Fruit fly (Drosophila melanogaster) whole organism, embryonic: Measurements from ENCODE around the gene qtc.
A peak's percentile ranks its signal among the peaks of the same experiment; 100 is the strongest.

Experiments used
- Atf3 ChIP-seq: fragments of 200-800 bp; sonication (Bioruptor generic); optimal IDR thresholded peaks from 3 replicates; lab custom pipeline; 2016; ENCODE audit warnings: missing biosample characterization, missing genetic modification characterization
- B-H1 ChIP-seq: fragments of 200-800 bp; sonication (Bioruptor generic); IDR thresholded peaks from 3 replicates; pipeline ENCODE4 v1.3.6; 2022; ENCODE audit warnings: missing biosample characterization, missing genetic modification characterization
- CG10321 ChIP-seq: fragments of 200-800 bp; sonication (Bioruptor generic); IDR thresholded peaks from 2 replicates; pipeline ENCODE4 v1.3.6; 2022; ENCODE audit warnings: missing biosample characterization, missing genetic modification characterization
- CG11456 ChIP-seq: fragments of 200-800 bp; sonication (Bioruptor generic); IDR thresholded peaks from 3 replicates; pipeline ENCODE4 v1.3.6; 2022; ENCODE audit warnings: missing biosample characterization, missing genetic modification characterization
- CG11695 ChIP-seq: fragments of 200-800 bp; sonication (Bioruptor generic); IDR thresholded peaks from 3 replicates; pipeline ENCODE4 v1.3.6; 2022; ENCODE audit warnings: missing biosample characterization, missing genetic modification characterization
- CG12071 ChIP-seq: fragments of 200-800 bp; sonication (Bioruptor generic); optimal IDR thresholded peaks from 3 replicates; lab custom pipeline; 2018; ENCODE audit warnings: missing biosample characterization, mild to moderate bottlenecking, missing genetic modification characterization
- CG14667 ChIP-seq: fragments of 200-800 bp; sonication (Bioruptor generic); IDR thresholded peaks from 2 replicates; pipeline ENCODE4 v1.3.6; 2022; ENCODE audit warnings: missing biosample characterization, missing genetic modification characterization
- CG15073 ChIP-seq: fragments of 200-800 bp; sonication (Bioruptor generic); optimal IDR thresholded peaks from 2 replicates; lab custom pipeline; 2016; ENCODE audit warnings: missing biosample characterization, missing genetic modification characterization
- CG1647 ChIP-seq: fragments of 200-800 bp; sonication (Bioruptor generic); optimal IDR thresholded peaks from 3 replicates; lab custom pipeline; 2016; ENCODE audit warnings: missing biosample characterization, missing genetic modification characterization
- CG17912 ChIP-seq: fragments of 200-800 bp; sonication (Bioruptor generic); optimal IDR thresholded peaks from 2 replicates; lab custom pipeline; 2018; ENCODE audit warnings: missing biosample characterization, mild to moderate bottlenecking, missing genetic modification characterization
- CG30020 ChIP-seq: fragments of 200-800 bp; optimal IDR thresholded peaks from 2 replicates; lab custom pipeline; 2019; ENCODE audit warnings: missing biosample characterization, mild to moderate bottlenecking, missing genetic modification characterization, moderate library complexity
- CG33213 ChIP-seq: fragments of 200-800 bp; sonication (Bioruptor generic); optimal IDR thresholded peaks from 3 replicates; lab custom pipeline; 2016; ENCODE audit warnings: missing biosample characterization, missing genetic modification characterization
- CG42726 ChIP-seq: fragments of 200-800 bp; sonication (Bioruptor generic); IDR thresholded peaks from 2 replicates; pipeline ENCODE4 v1.3.6; 2022; ENCODE audit warnings: missing biosample characterization, missing genetic modification characterization; ENCODE audit not compliant: partially characterized antibody
- CG4424 ChIP-seq: fragments of 200-800 bp; sonication (Bioruptor generic); optimal IDR thresholded peaks from 3 replicates; lab custom pipeline; 2016; ENCODE audit warnings: missing biosample characterization, missing genetic modification characterization
- CG6272 ChIP-seq: fragments of 200-800 bp; sonication (Bioruptor generic); IDR thresholded peaks from 2 replicates; pipeline ENCODE4 v1.3.6; 2022; ENCODE audit warnings: missing biosample characterization, missing genetic modification characterization
- CG6791 ChIP-seq: fragments of 200-800 bp; sonication (Bioruptor generic); IDR thresholded peaks from 3 replicates; pipeline ENCODE4 v1.3.6; 2022; ENCODE audit warnings: missing biosample characterization, missing genetic modification characterization; ENCODE audit not compliant: partially characterized antibody
- CG7271 ChIP-seq: fragments of 200-800 bp; sonication (Bioruptor generic); optimal IDR thresholded peaks from 2 replicates; lab custom pipeline; 2018; ENCODE audit warnings: missing biosample characterization, mild to moderate bottlenecking, missing genetic modification characterization, moderate library complexity
- CG7372 ChIP-seq: fragments of 200-800 bp; sonication (Bioruptor generic); IDR thresholded peaks from 2 replicates; pipeline ENCODE4 v1.3.6; 2022; ENCODE audit warnings: missing biosample characterization, missing genetic modification characterization
- CG7786 ChIP-seq: fragments of 200-800 bp; sonication (Bioruptor generic); optimal IDR thresholded peaks from 2 replicates; lab custom pipeline; 2016; ENCODE audit warnings: missing biosample characterization, missing genetic modification characterization
- Chrac-16 ChIP-seq: fragments of 200-800 bp; sonication (Bioruptor generic); optimal IDR thresholded peaks from 3 replicates; lab custom pipeline; 2016; ENCODE audit warnings: missing biosample characterization, missing genetic modification characterization
- D ChIP-seq, 2 experiments: fragments of 200-800 bp in 1 of 2; fragments of >200 bp in 1 of 2; sonication (Bioruptor generic) in 1 of 2; optimal IDR thresholded peaks; 2 replicates in 1 of 2; 3 replicates in 1 of 2; lab custom pipeline; 2017; ENCODE audit warnings: mild to moderate bottlenecking in 1 of 2, missing biosample characterization in 1 of 2, missing genetic modification characterization in 1 of 2, missing genetic modification reagents in 1 of 2
- Dad ChIP-seq: fragments of 200-800 bp; sonication (Bioruptor generic); optimal IDR thresholded peaks from 3 replicates; lab custom pipeline; 2016; ENCODE audit warnings: missing biosample characterization, missing genetic modification characterization
- Dip3 ChIP-seq: fragments of 200-800 bp; sonication (Bioruptor generic); optimal IDR thresholded peaks from 3 replicates; lab custom pipeline; 2016; ENCODE audit warnings: missing biosample characterization, missing genetic modification characterization
- H15 ChIP-seq: fragments of 200-800 bp; sonication (Bioruptor generic); IDR thresholded peaks from 3 replicates; pipeline ENCODE4 v1.3.6; 2022; ENCODE audit warnings: missing biosample characterization, missing genetic modification characterization
- H2.0 ChIP-seq: fragments of 200-800 bp; sonication (Bioruptor generic); IDR thresholded peaks from 2 replicates; pipeline ENCODE4 v1.3.6; 2022; ENCODE audit warnings: missing biosample characterization, missing genetic modification characterization
- HLH3B ChIP-seq: fragments of 200-800 bp; sonication (Bioruptor generic); IDR thresholded peaks from 2 replicates; pipeline ENCODE4 v1.3.6; 2022; ENCODE audit warnings: missing biosample characterization, missing genetic modification characterization
- MESR4 ChIP-seq: fragments of 200-800 bp; sonication (Bioruptor generic); optimal IDR thresholded peaks from 2 replicates; lab custom pipeline; 2018; ENCODE audit warnings: missing biosample characterization, mild to moderate bottlenecking, missing genetic modification characterization, moderate library complexity
- Max ChIP-seq: fragments of 200-800 bp; sonication (Bioruptor generic); optimal IDR thresholded peaks from 2 replicates; lab custom pipeline; 2016; ENCODE audit warnings: missing biosample characterization, mild to moderate bottlenecking, missing genetic modification characterization
- PHDP ChIP-seq: fragments of 200-800 bp; sonication (Bioruptor generic); optimal IDR thresholded peaks from 3 replicates; lab custom pipeline; 2018; ENCODE audit warnings: missing biosample characterization, mild to moderate bottlenecking, missing genetic modification characterization, moderate library complexity
- Rfx ChIP-seq: fragments of 200-800 bp; sonication (Bioruptor generic); IDR thresholded peaks from 2 replicates; pipeline ENCODE4 v1.3.6; 2022; ENCODE audit warnings: missing biosample characterization, missing genetic modification characterization
- Spps ChIP-seq: fragments of 200-800 bp; sonication (Bioruptor generic); optimal IDR thresholded peaks from 2 replicates; lab custom pipeline; 2018; ENCODE audit warnings: missing biosample characterization, mild to moderate bottlenecking, missing genetic modification characterization
- Sry-β ChIP-seq: fragments of 200-800 bp; sonication (Bioruptor generic); optimal IDR thresholded peaks from 2 replicates; lab custom pipeline; 2018; ENCODE audit warnings: missing biosample characterization, mild to moderate bottlenecking, missing genetic modification characterization, moderate library complexity
- Vsx1 ChIP-seq: fragments of 200-800 bp; sonication (Bioruptor generic); optimal IDR thresholded peaks from 2 replicates; lab custom pipeline; 2017; ENCODE audit warnings: missing biosample characterization, mild to moderate bottlenecking, missing genetic modification characterization, missing genetic modification reagents
- bab2 ChIP-seq: fragments of 200-800 bp; sonication (Bioruptor generic); optimal IDR thresholded peaks from 2 replicates; lab custom pipeline; 2016; ENCODE audit warnings: missing biosample characterization, missing genetic modification characterization
- bowl ChIP-seq: fragments of 200-800 bp; sonication (Bioruptor generic); IDR thresholded peaks from 2 replicates; pipeline ENCODE4 v1.3.6; 2022; ENCODE audit warnings: missing biosample characterization, missing genetic modification characterization
- cad ChIP-seq: fragments of >200 bp; optimal IDR thresholded peaks from 2 replicates; lab custom pipeline; 2017; ENCODE audit warnings: missing biosample characterization, missing genetic modification characterization
- crp ChIP-seq, 2 experiments: fragments of 200-800 bp; sonication (Bioruptor generic); optimal IDR thresholded peaks; 2 replicates in 1 of 2; 3 replicates in 1 of 2; lab custom pipeline; 2017; ENCODE audit warnings: missing biosample characterization in 2 of 2, missing genetic modification characterization in 2 of 2, mild to moderate bottlenecking in 1 of 2, moderate library complexity in 1 of 2
- gcm ChIP-seq: fragments of 200-800 bp; sonication (Bioruptor generic); optimal IDR thresholded peaks from 2 replicates; lab custom pipeline; 2019; ENCODE audit warnings: missing biosample characterization, mild to moderate bottlenecking, missing genetic modification characterization, moderate library complexity
- gem ChIP-seq: fragments of 200-800 bp; sonication (Bioruptor generic); optimal IDR thresholded peaks from 2 replicates; lab custom pipeline; 2019; ENCODE audit warnings: missing biosample characterization, mild to moderate bottlenecking, missing genetic modification characterization, moderate library complexity
- hkb ChIP-seq, 2 experiments: fragments of 200-800 bp in 1 of 2; fragments of >200 bp in 1 of 2; sonication (Bioruptor generic) in 1 of 2; IDR thresholded peaks in 1 of 2; optimal IDR thresholded peaks in 1 of 2; 2 replicates each; pipeline versions ENCODE4 v1.3.6 to Lab custom; 2017 to 2022; ENCODE audit warnings: missing biosample characterization in 1 of 2, missing genetic modification characterization in 1 of 2
- lov ChIP-seq, 2 experiments: fragments of 200-800 bp in 1 of 2; fragments of >200 bp in 1 of 2; sonication (Bioruptor generic) in 1 of 2; IDR thresholded peaks in 1 of 2; optimal IDR thresholded peaks in 1 of 2; 2 replicates in 1 of 2; 3 replicates in 1 of 2; pipeline versions ENCODE4 v1.3.6 to Lab custom; 2017 to 2022; ENCODE audit warnings: missing biosample characterization in 1 of 2, missing genetic modification characterization in 1 of 2
- mld ChIP-seq: fragments of 200-800 bp; sonication (Bioruptor generic); IDR thresholded peaks from 3 replicates; pipeline ENCODE4 v1.3.6; 2022; ENCODE audit warnings: missing biosample characterization, missing genetic modification characterization; ENCODE audit not compliant: partially characterized antibody
- nmo ChIP-seq: fragments of 200-800 bp; sonication (Bioruptor generic); optimal IDR thresholded peaks from 2 replicates; lab custom pipeline; 2018; ENCODE audit warnings: missing biosample characterization, mild to moderate bottlenecking, missing genetic modification characterization, moderate library complexity
- psq ChIP-seq: fragments of 200-800 bp; sonication (Bioruptor generic); optimal IDR thresholded peaks from 2 replicates; lab custom pipeline; 2017; ENCODE audit warnings: missing biosample characterization, missing genetic modification characterization
- ro ChIP-seq: fragments of 200-800 bp; sonication (Bioruptor generic); IDR thresholded peaks from 2 replicates; pipeline ENCODE4 v1.3.6; 2022; ENCODE audit warnings: missing biosample characterization, missing genetic modification characterization
- sens-2 ChIP-seq: fragments of 200-800 bp; sonication (Bioruptor generic); IDR thresholded peaks from 2 replicates; pipeline ENCODE4 v1.3.6; 2022; ENCODE audit warnings: missing biosample characterization, missing genetic modification characterization
- wek ChIP-seq: fragments of 200-800 bp; sonication (Bioruptor generic); optimal IDR thresholded peaks from 3 replicates; lab custom pipeline; 2018; ENCODE audit warnings: missing biosample characterization, mild to moderate bottlenecking, missing genetic modification characterization, moderate library complexity
- z ChIP-seq: fragments of 200-800 bp; sonication (Bioruptor generic); IDR thresholded peaks from 3 replicates; pipeline ENCODE4 v1.3.6; 2022; ENCODE audit warnings: missing biosample characterization, missing genetic modification characterization

The qtc gene

dm6 chr2L:5107626-5108272, 47.1 kb downstream of the qtc start (continued):
- peak; percentile 92 for TF ChIP-seq HLH3B (GFP tag; lab: Robert Waterston, UW)
- TF ChIP-seq CG7786 (GFP tag; lab: Kevin White, UChicago), result peak; percentile 99
- peak; percentile 93 for TF ChIP-seq CG11695 (GFP tag; lab: Robert Waterston, UW)
- TF ChIP-seq Atf3, result peak; percentile 96
- TF ChIP-seq CG11456 (GFP tag; lab: Robert Waterston, UW), result peak; percentile 97
- TF ChIP-seq nmo (GFP tag; lab: Kevin White, UChicago), result peak; percentile 95
- peak; percentile 81 for TF ChIP-seq Vsx1
- no peak for TF ChIP-seq cad (GFP tag; lab: Kevin White, UChicago)
- peak; percentile 89 for TF ChIP-seq ro (GFP tag; lab: Robert Waterston, UW)
- TF ChIP-seq Max (GFP tag; lab: Kevin White, UChicago), result peak; percentile 94
- peak; percentile 98 for TF ChIP-seq gem (tag; lab: Kevin White, UChicago)
- TF ChIP-seq CG17912 (GFP tag; lab: Kevin White, UChicago), result no peak
- peak; percentile 83 for TF ChIP-seq psq
- TF ChIP-seq CG10321 (GFP tag; lab: Robert Waterston, UW), result peak; percentile 72
- TF ChIP-seq CG1647 (GFP tag; lab: Kevin White, UChicago), result peak; percentile 94
- peak; percentile 96 for TF ChIP-seq bab2 (GFP tag; lab: Kevin White, UChicago)
- peak; percentile 99 for TF ChIP-seq Dip3 (GFP tag; lab: Kevin White, UChicago)
- TF ChIP-seq crp (GFP tag; optimal IDR thresholded peaks at IDR 0.05; lab: Kevin White, UChicago), result peak in 1 of 2 experiments; percentile 59
- peak; percentile 74 for TF ChIP-seq CG15073 (GFP tag; lab: Kevin White, UChicago)
- TF ChIP-seq CG4424 (GFP tag; lab: Kevin White, UChicago), result peak; percentile 96
- no peak for TF ChIP-seq Sry-β (GFP tag; lab: Kevin White, UChicago)
- no peak for TF ChIP-seq D (optimal IDR thresholded peaks at IDR 0.05; lab: Kevin White, UChicago)
- TF ChIP-seq D (GFP tag; optimal IDR thresholded peaks at IDR 0.05; lab: Kevin White, UChicago), result peak; percentile 86
- peak; percentile 83 for TF ChIP-seq H15 (GFP tag; lab: Robert Waterston, UW)
- TF ChIP-seq CG12071, result peak; percentile 87
- peak; percentile 83 for TF ChIP-seq CG33213
- peak; percentile 82 for TF ChIP-seq bowl (GFP tag; lab: Robert Waterston, UW)
- TF ChIP-seq PHDP (tag; lab: Kevin White, UChicago), result peak; percentile 98
- TF ChIP-seq sens-2, result peak; percentile 66
- TF ChIP-seq wek (GFP tag; lab: Kevin White, UChicago), result no peak
- TF ChIP-seq Rfx (GFP tag; lab: Robert Waterston, UW), result peak; percentile 98
- TF ChIP-seq gcm, result peak; percentile 80
- TF ChIP-seq CG7372 (GFP tag; lab: Robert Waterston, UW), result peak; percentile 95
- no peak for TF ChIP-seq Spps (tag; lab: Kevin White, UChicago)
- peak; percentile 76 for TF ChIP-seq CG30020 (tag; lab: Kevin White, UChicago)
- TF ChIP-seq Chrac-16 (GFP tag; lab: Kevin White, UChicago), result peak; percentile 97
- no peak for TF ChIP-seq CG7271 (tag; lab: Kevin White, UChicago)
- peak; percentile 88 for TF ChIP-seq H2.0 (GFP tag; lab: Robert Waterston, UW)
- no peak for TF ChIP-seq CG6791 (GFP tag; lab: Robert Waterston, UW)
- no peak for TF ChIP-seq CG42726 (GFP tag; lab: Robert Waterston, UW)
- TF ChIP-seq Dad (GFP tag; lab: Kevin White, UChicago), result peak; percentile 97
- TF ChIP-seq hkb (optimal IDR thresholded peaks at IDR 0.05; lab: Kevin White, UChicago), result no peak
- peak; percentile 93 for TF ChIP-seq hkb (GFP tag; IDR thresholded peaks at IDR 0.05; lab: Robert Waterston, UW)
- TF ChIP-seq z (GFP tag; lab: Robert Waterston, UW), result peak; percentile 24; the same call in 1 of the 3 replicates
- TF ChIP-seq CG6272 (GFP tag; lab: Robert Waterston, UW), result peak; percentile 92
- TF ChIP-seq MESR4 (GFP tag; lab: Kevin White, UChicago), result peak; percentile 24
- TF ChIP-seq lov (optimal IDR thresholded peaks at IDR 0.05; lab: Kevin White, UChicago), result no peak
- no peak for TF ChIP-seq lov (GFP tag; IDR thresholded peaks at IDR 0.05; lab: Robert Waterston, UW)
- TF ChIP-seq B-H1, result peak; percentile 93
- no peak for TF ChIP-seq mld (GFP tag; lab: Robert Waterston, UW)
- TF ChIP-seq CG14667 (GFP tag; lab: Robert Waterston, UW), result peak; percentile 92
